Worm (Caenorhabditis elegans) whole organism, mixed stage, embryonic: ENCODE measurements around the gene K08D10.11.

Experiments used
- ces-1 ChIP-seq: fragments of 150-350 bp; optimal IDR thresholded peaks from 2 replicates; lab custom pipeline; 2014; ENCODE audit warnings: missing biosample characterization, missing genetic modification reagents, missing genetic modification characterization
- elt-3 ChIP-seq: fragments of 150-350 bp; optimal IDR thresholded peaks from 2 replicates; lab custom pipeline; 2014; ENCODE audit warnings: missing biosample characterization, missing genetic modification characterization
- lsy-2 ChIP-seq: fragments of 150-350 bp; optimal IDR thresholded peaks from 2 replicates; lab custom pipeline; 2014; ENCODE audit warnings: missing biosample characterization, missing genetic modification characterization
- mab-5 ChIP-seq: fragments of 150-350 bp; optimal IDR thresholded peaks from 2 replicates; lab custom pipeline; 2014; ENCODE audit warnings: missing biosample characterization, missing genetic modification characterization
- mep-1 ChIP-seq: fragments of 150-350 bp; optimal IDR thresholded peaks from 2 replicates; lab custom pipeline; 2017; ENCODE audit warnings: missing biosample characterization, missing genetic modification reagents, missing genetic modification characterization, inconsistent platforms
- nhr-12 ChIP-seq: fragments of 150-350 bp; optimal IDR thresholded peaks from 2 replicates; lab custom pipeline; 2014; ENCODE audit warnings: missing biosample characterization, missing genetic modification characterization
- nhr-28 ChIP-seq: fragments of 150-350 bp; optimal IDR thresholded peaks from 2 replicates; lab custom pipeline; 2014; ENCODE audit warnings: missing biosample characterization, missing genetic modification characterization
- snpc-4 ChIP-seq: fragments of 150-350 bp; optimal IDR thresholded peaks from 2 replicates; lab custom pipeline; 2014; ENCODE audit warnings: missing biosample characterization, missing genetic modification characterization
- sptf-1 ChIP-seq: sonication (generic microtip); optimal IDR thresholded peaks from 2 replicates; lab custom pipeline; 2017; ENCODE audit warnings: mild to moderate bottlenecking, missing genetic modification characterization, moderate library complexity, missing compliant biosample characterization
- unc-39 ChIP-seq: fragments of 150-350 bp; optimal IDR thresholded peaks from 2 replicates; lab custom pipeline; 2014; ENCODE audit warnings: missing biosample characterization, missing genetic modification characterization
- unc-62 ChIP-seq: fragments of 150-350 bp; optimal IDR thresholded peaks from 2 replicates; lab custom pipeline; 2014; ENCODE audit warnings: missing biosample characterization, missing genetic modification reagents, missing genetic modification characterization
- ztf-11 ChIP-seq: fragments of 150-350 bp; optimal IDR thresholded peaks from 2 replicates; lab custom pipeline; 2014; ENCODE audit warnings: missing biosample characterization, missing genetic modification characterization

ce11 chrIV:4216099-4216894 lies 30.3 kb upstream of the K08D10.11 start:
- no peak for TF ChIP-seq unc-62 (GFP tag; lab: Kevin White, UChicago)
- TF ChIP-seq unc-39 (tag; lab: Kevin White, UChicago) = no peak
- no peak for TF ChIP-seq ztf-11 (tag; lab: Kevin White, UChicago)
- no peak for TF ChIP-seq nhr-28 (tag; lab: Kevin White, UChicago)
- TF ChIP-seq snpc-4 (tag; lab: Kevin White, UChicago) = no peak
- TF ChIP-seq ces-1 (GFP tag; lab: Kevin White, UChicago) = no peak
- no peak for TF ChIP-seq nhr-12 (tag; lab: Kevin White, UChicago)
- TF ChIP-seq elt-3 (tag; lab: Kevin White, UChicago) = no peak
- TF ChIP-seq mab-5 (tag; lab: Kevin White, UChicago) = no peak
- no peak for TF ChIP-seq sptf-1 (tag; lab: Kevin White, UChicago)
- no peak for TF ChIP-seq lsy-2 (tag; lab: Kevin White, UChicago)
- TF ChIP-seq mep-1 (tag; lab: Kevin White, UChicago) = no peak
